Worm (Caenorhabditis elegans) whole organism, early embryonic: Measurements from ENCODE around the gene R10E12.2.

Experiments
- B0310.2 ChIP-seq: sonication (generic microtip); optimal IDR thresholded peaks from 2 replicates; lab custom pipeline; 2016; ENCODE audit warnings: mild to moderate bottlenecking, missing genetic modification characterization, missing compliant biosample characterization
- F13C5.2 ChIP-seq: sonication (generic microtip); optimal IDR thresholded peaks from 2 replicates; lab custom pipeline; 2017; ENCODE audit warnings: mild to moderate bottlenecking, missing genetic modification characterization, inconsistent platforms, missing compliant biosample characterization
- ama-1 ChIP-seq: fragments of 150-350 bp; optimal IDR thresholded peaks from 2 replicates; lab custom pipeline; 2014
- ceh-36 ChIP-seq: sonication (generic microtip); optimal IDR thresholded peaks from 2 replicates; lab custom pipeline; 2016; ENCODE audit warnings: missing genetic modification characterization, inconsistent platforms, missing compliant biosample characterization
- ets-7 ChIP-seq: sonication (generic microtip); optimal IDR thresholded peaks from 2 replicates; lab custom pipeline; 2016; ENCODE audit warnings: missing genotype, missing genetic modification characterization, missing compliant biosample characterization
- hmbx-1 ChIP-seq: sonication (generic microtip); optimal IDR thresholded peaks from 2 replicates; lab custom pipeline; 2016; ENCODE audit warnings: mild to moderate bottlenecking, missing genetic modification characterization, missing compliant biosample characterization
- hnd-1 ChIP-seq: sonication (generic microtip); optimal IDR thresholded peaks from 2 replicates; lab custom pipeline; 2016; ENCODE audit warnings: missing genetic modification characterization, missing compliant biosample characterization
- pes-1 ChIP-seq: fragments of 200-800 bp; sonication (Bioruptor generic); IDR thresholded peaks from 2 replicates; pipeline ENCODE4 v1.3.6; 2022; ENCODE audit warnings: missing genetic modification reagents, missing genetic modification characterization, missing compliant biosample characterization
- sea-1 ChIP-seq: fragments of 200-800 bp; sonication (Bioruptor generic); conservative IDR thresholded peaks from 2 replicates; pipeline ENCODE4 v1.3.6; 2022; ENCODE audit warnings: missing genetic modification characterization, missing compliant biosample characterization
- tbx-37 ChIP-seq: fragments of 200-800 bp; sonication (Bioruptor generic); conservative IDR thresholded peaks from 2 replicates; pipeline ENCODE4 v1.3.6; 2022; ENCODE audit warnings: missing genetic modification reagents, missing genetic modification characterization, missing compliant biosample characterization

ce11 chrIII:9950244-9950643 is 23.4 kb downstream of the R10E12.2 start, which contains the start of gene K03H1.13:
- TF ChIP-seq hmbx-1 (tag; lab: Kevin White, UChicago) (no peak), ceh-36 (tag; lab: Kevin White, UChicago) (no peak), ama-1 (no peak), tbx-37 (GFP tag; lab: Robert Waterston, UW) (no peak), B0310.2 (no peak), pes-1 (GFP tag; lab: Robert Waterston, UW) (no peak), sea-1 (GFP tag; lab: Robert Waterston, UW) (no peak), ets-7 (tag; lab: Kevin White, UChicago) (no peak), F13C5.2 (tag; lab: Kevin White, UChicago) (no peak), hnd-1 (tag; lab: Kevin White, UChicago) (no peak)
